Fruit fly (Drosophila melanogaster) S2 (cell line): Measurements from ENCODE around the gene CG10702.

ENCODE experiments used
- CG8478 ChIP-seq: fragments of >200 bp; optimal IDR thresholded peaks from 2 replicates; lab custom pipeline; 2018
- CTCF ChIP-seq, 2 experiments: fragments of >200 bp; optimal IDR thresholded peaks; 2 replicates each; lab custom pipeline; 2018

DNA sequence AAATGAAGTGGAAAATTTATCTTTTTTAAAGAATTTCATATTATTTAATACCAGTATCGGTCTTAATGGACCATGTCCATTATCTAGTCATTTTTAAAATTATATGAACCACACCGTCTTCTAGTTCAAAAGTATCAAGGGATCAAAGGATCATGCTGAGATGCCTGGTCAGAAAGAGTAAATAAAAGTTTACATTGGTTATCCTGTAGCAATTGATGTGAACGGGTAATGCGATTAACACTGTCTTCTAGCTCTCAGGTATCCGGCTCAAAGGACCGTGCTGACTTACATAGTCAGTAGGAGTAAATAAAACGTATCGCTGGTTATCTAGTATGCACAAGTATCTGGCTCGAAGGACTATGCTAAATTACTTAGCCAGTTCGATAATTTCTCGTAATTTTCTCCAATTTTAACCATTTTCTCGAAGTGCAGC is 50.5 kb downstream of the CG10702 start:
- TF ChIP-seq CG8478 (lab: Kevin White, UChicago): no peak
- TF ChIP-seq CTCF (optimal IDR thresholded peaks at IDR 0.05; lab: Kevin White, UChicago): no peak
